Worm (Caenorhabditis elegans) whole organism, L1 larva: Measurements from ENCODE around the gene F46G10.4.
A peak's percentile ranks its signal among the peaks of the same experiment; 100 is the strongest.

ENCODE experiments used
- aly-2 ChIP-seq: fragments of 150-350 bp; optimal IDR thresholded peaks from 2 replicates; lab custom pipeline; 2014; ENCODE audit warnings: missing biosample characterization, missing genetic modification characterization
- ama-1 ChIP-seq: fragments of 150-350 bp; optimal IDR thresholded peaks from 2 replicates; lab custom pipeline; 2014
- blmp-1 ChIP-seq: fragments of 150-350 bp; optimal IDR thresholded peaks from 2 replicates; lab custom pipeline; 2014; ENCODE audit warnings: missing biosample characterization, missing genetic modification characterization
- ceh-63 ChIP-seq: fragments of 200-800 bp; sonication (Bioruptor generic); optimal IDR thresholded peaks from 2 replicates; lab custom pipeline; 2018; ENCODE audit warnings: mild to moderate bottlenecking, missing genetic modification characterization, missing compliant biosample characterization
- ceh-8 ChIP-seq: fragments of 200-800 bp; sonication (Bioruptor generic); optimal IDR thresholded peaks from 2 replicates; lab custom pipeline; 2018; ENCODE audit warnings: mild to moderate bottlenecking, missing genetic modification characterization, moderate library complexity, missing compliant biosample characterization
- dpl-1 ChIP-seq, 3 experiments: fragments of 150-350 bp in 2 of 3; sonication (generic microtip) in 1 of 3; optimal IDR thresholded peaks; 2 replicates each; lab custom pipeline; 2014 to 2017; ENCODE audit warnings: missing biosample characterization in 3 of 3, missing genetic modification characterization in 3 of 3, missing genetic modification reagents in 3 of 3
- efl-3 ChIP-seq: fragments of 200-800 bp; sonication (Bioruptor generic); optimal IDR thresholded peaks from 2 replicates; lab custom pipeline; 2018; ENCODE audit warnings: mild to moderate bottlenecking, missing genetic modification characterization, missing compliant biosample characterization
- egl-27 ChIP-seq, 2 experiments: fragments of 150-350 bp in 1 of 2; sonication (generic microtip); optimal IDR thresholded peaks; 3 replicates each; lab custom pipeline; 2017 to 2018; ENCODE audit warnings: missing biosample characterization in 2 of 2, missing genetic modification characterization in 2 of 2, missing genetic modification reagents in 2 of 2
- elt-3 ChIP-seq, 6 experiments: fragments of 150-350 bp in 1 of 6; sonication (generic microtip); optimal IDR thresholded peaks; 2 replicates each; lab custom pipeline; 2017 to 2018; ENCODE audit warnings: missing biosample characterization in 6 of 6, missing genetic modification characterization in 6 of 6, inconsistent platforms in 1 of 6
- ets-5 ChIP-seq: fragments of 200-800 bp; sonication (Bioruptor generic); IDR thresholded peaks from 2 replicates; pipeline ENCODE4 v1.3.6; 2022; ENCODE audit warnings: missing genetic modification characterization, missing compliant biosample characterization
- fkh-10 ChIP-seq: sonication (generic microtip); optimal IDR thresholded peaks from 2 replicates; lab custom pipeline; 2017; ENCODE audit warnings: missing biosample characterization, missing genetic modification reagents, missing genetic modification characterization
- hlh-17 ChIP-seq: fragments of 200-800 bp; sonication (Bioruptor generic); optimal IDR thresholded peaks from 2 replicates; lab custom pipeline; 2018; ENCODE audit warnings: missing genetic modification characterization, mild to moderate bottlenecking, missing compliant biosample characterization, moderate library complexity, borderline replicate concordance
- irx-1 ChIP-seq: sonication (generic microtip); optimal IDR thresholded peaks from 2 replicates; lab custom pipeline; 2016; ENCODE audit warnings: missing genetic modification characterization, missing compliant biosample characterization
- isw-1 ChIP-seq: fragments of 200-800 bp; sonication (Bioruptor generic); IDR thresholded peaks from 2 replicates; pipeline ENCODE4 v1.3.6; 2022; ENCODE audit warnings: missing genetic modification characterization, missing compliant biosample characterization
- lin-14 ChIP-seq: fragments of 200-800 bp; sonication (Bioruptor generic); optimal IDR thresholded peaks from 2 replicates; lab custom pipeline; 2018; ENCODE audit warnings: mild to moderate bottlenecking, missing genetic modification characterization, moderate library complexity, missing compliant biosample characterization
- lin-15B ChIP-seq: fragments of 150-350 bp; sonication (generic microtip); optimal IDR thresholded peaks from 3 replicates; lab custom pipeline; 2014; ENCODE audit warnings: missing biosample characterization, missing genetic modification characterization
- lin-35 ChIP-seq, 2 experiments: fragments of 150-350 bp; optimal IDR thresholded peaks; 2 replicates each; lab custom pipeline; 2014; ENCODE audit warnings: missing biosample characterization in 2 of 2, missing genetic modification characterization in 2 of 2, missing genetic modification reagents in 2 of 2
- lin-39 ChIP-seq: fragments of 150-350 bp; optimal IDR thresholded peaks from 2 replicates; lab custom pipeline; 2014; ENCODE audit warnings: missing biosample characterization, missing genetic modification reagents, missing genetic modification characterization
- lir-3 ChIP-seq: sonication (generic microtip); optimal IDR thresholded peaks from 2 replicates; lab custom pipeline; 2016; ENCODE audit warnings: mild to moderate bottlenecking, missing genetic modification characterization, moderate library complexity, missing compliant biosample characterization; ENCODE audit not compliant: poor library complexity
- mdl-1 ChIP-seq, 2 experiments: fragments of 150-350 bp; optimal IDR thresholded peaks; 2 replicates each; lab custom pipeline; 2014 to 2017; ENCODE audit warnings: missing biosample characterization in 2 of 2, missing genetic modification characterization in 2 of 2, inconsistent platforms in 1 of 2
- mef-2 ChIP-seq: fragments of 150-350 bp; optimal IDR thresholded peaks from 2 replicates; lab custom pipeline; 2014; ENCODE audit warnings: missing biosample characterization, missing genetic modification characterization
- nhr-19 ChIP-seq: fragments of 200-800 bp; sonication (Bioruptor generic); conservative IDR thresholded peaks from 2 replicates; pipeline ENCODE4 v1.3.6; 2022; ENCODE audit warnings: missing genetic modification characterization, missing compliant biosample characterization
- nhr-20 ChIP-seq: sonication (generic microtip); optimal IDR thresholded peaks from 2 replicates; lab custom pipeline; 2016; ENCODE audit warnings: mild to moderate bottlenecking, missing genetic modification characterization, missing compliant biosample characterization
- nhr-237 ChIP-seq: fragments of 150-350 bp; optimal IDR thresholded peaks from 2 replicates; lab custom pipeline; 2014; ENCODE audit warnings: missing biosample characterization, missing genetic modification characterization
- nhr-28 ChIP-seq: fragments of 150-350 bp; optimal IDR thresholded peaks from 2 replicates; lab custom pipeline; 2014; ENCODE audit warnings: missing biosample characterization, missing genetic modification characterization
- nhr-71 ChIP-seq: sonication (generic microtip); optimal IDR thresholded peaks from 2 replicates; lab custom pipeline; 2016; ENCODE audit warnings: mild to moderate bottlenecking, missing genetic modification characterization, moderate library complexity, missing compliant biosample characterization
- nhr-76 ChIP-seq: sonication (generic microtip); optimal IDR thresholded peaks from 2 replicates; lab custom pipeline; 2017; ENCODE audit warnings: missing biosample characterization, missing genetic modification characterization
- nhr-77 ChIP-seq: fragments of 150-350 bp; optimal IDR thresholded peaks from 2 replicates; lab custom pipeline; 2014; ENCODE audit warnings: missing biosample characterization, missing genetic modification characterization
- nhr-85 ChIP-seq: sonication (generic microtip); peaks from one replicate; lab custom pipeline; 2016; ENCODE audit warnings: missing genetic modification characterization, inconsistent platforms, missing compliant biosample characterization
- nhr-90 ChIP-seq: sonication (generic microtip); optimal IDR thresholded peaks from 2 replicates; lab custom pipeline; 2016; ENCODE audit warnings: mild to moderate bottlenecking, missing genetic modification characterization, missing compliant biosample characterization; ENCODE audit not compliant: poor library complexity
- pag-3 ChIP-seq: sonication (generic microtip); optimal IDR thresholded peaks from 2 replicates; lab custom pipeline; 2017; ENCODE audit warnings: missing genetic modification characterization, mild to moderate bottlenecking, missing compliant biosample characterization, antibody characterized with exemption, borderline replicate concordance; ENCODE audit not compliant: insufficient read depth
- pax-3 ChIP-seq: fragments of 200-800 bp; sonication (Bioruptor generic); optimal IDR thresholded peaks from 2 replicates; lab custom pipeline; 2018; ENCODE audit warnings: mild to moderate bottlenecking, missing genetic modification characterization, moderate library complexity, missing compliant biosample characterization
- pqm-1 ChIP-seq: sonication (generic microtip); optimal IDR thresholded peaks from 3 replicates; lab custom pipeline; 2017; ENCODE audit warnings: missing biosample characterization, missing genetic modification characterization
- skn-1 ChIP-seq: fragments of 150-350 bp; optimal IDR thresholded peaks from 2 replicates; lab custom pipeline; 2014; ENCODE audit warnings: missing biosample characterization, missing genetic modification characterization
- snpc-4 ChIP-seq: fragments of 150-350 bp; optimal IDR thresholded peaks from 2 replicates; lab custom pipeline; 2014; ENCODE audit warnings: missing biosample characterization, missing genetic modification characterization
- snu-23 ChIP-seq: sonication (generic microtip); optimal IDR thresholded peaks from 2 replicates; lab custom pipeline; 2016; ENCODE audit warnings: missing genetic modification characterization, missing compliant biosample characterization
- swsn-7 ChIP-seq: sonication (generic microtip); optimal IDR thresholded peaks from 2 replicates; lab custom pipeline; 2016; ENCODE audit warnings: missing genetic modification characterization, missing compliant biosample characterization
- tbx-2 ChIP-seq: sonication (generic microtip); optimal IDR thresholded peaks from 2 replicates; lab custom pipeline; 2016; ENCODE audit warnings: missing genetic modification characterization, missing compliant biosample characterization
- tlp-1 ChIP-seq: fragments of 150-350 bp; optimal IDR thresholded peaks from 2 replicates; lab custom pipeline; 2014; ENCODE audit warnings: missing biosample characterization, missing genetic modification characterization
- unc-130 ChIP-seq: fragments of 150-350 bp; optimal IDR thresholded peaks from 2 replicates; lab custom pipeline; 2017; ENCODE audit warnings: missing biosample characterization, missing genetic modification characterization, inconsistent platforms
- unc-62 ChIP-seq: fragments of 150-350 bp; optimal IDR thresholded peaks from 2 replicates; lab custom pipeline; 2014; ENCODE audit warnings: missing biosample characterization, missing genetic modification reagents, missing genetic modification characterization
- unc-86 ChIP-seq: sonication (generic microtip); optimal IDR thresholded peaks from 2 replicates; lab custom pipeline; 2016; ENCODE audit warnings: missing genetic modification characterization, missing compliant biosample characterization
- zag-1 ChIP-seq: fragments of 150-350 bp; optimal IDR thresholded peaks from 2 replicates; lab custom pipeline; 2014; ENCODE audit warnings: missing biosample characterization, missing genetic modification characterization
- zip-4 ChIP-seq: fragments of 200-800 bp; sonication (Bioruptor generic); optimal IDR thresholded peaks from 2 replicates; lab custom pipeline; 2018; ENCODE audit warnings: mild to moderate bottlenecking, missing genetic modification characterization, moderate library complexity, missing compliant biosample characterization
- ztf-4 ChIP-seq: fragments of 150-350 bp; optimal IDR thresholded peaks from 2 replicates; lab custom pipeline; 2014; ENCODE audit warnings: missing biosample characterization, missing genetic modification characterization

Gene F46G10.4

ce11 chrX:13350804-13351747 lies 17.2 kb downstream of the F46G10.4 start, which contains the start of gene mxl-3 (continued):
- TF ChIP-seq ama-1 (lab: Kevin White, UChicago) (peak; percentile 56), tbx-2 (tag; lab: Kevin White, UChicago) (peak; percentile 66), irx-1 (tag; lab: Kevin White, UChicago) (no peak), mdl-1 (tag; optimal IDR thresholded peaks at IDR 0.05; lab: Kevin White, UChicago) (peak in 1 of 2 experiments; percentile 44), aly-2 (no peak), pag-3 (tag; lab: Kevin White, UChicago) (no peak), dpl-1 (GFP tag; optimal IDR thresholded peaks at IDR 0.05; lab: Kevin White, UChicago) (no peak), ztf-4 (tag; lab: Kevin White, UChicago) (peak; percentile 9), pqm-1 (tag; lab: Kevin White, UChicago) (no peak), nhr-237 (tag; lab: Kevin White, UChicago) (no peak), elt-3 (tag; optimal IDR thresholded peaks at IDR 0.05; lab: Kevin White, UChicago) (no peak), hlh-17 (GFP tag; lab: Kevin White, UChicago) (no peak), mef-2 (tag; lab: Kevin White, UChicago) (no peak), nhr-77 (tag; lab: Kevin White, UChicago) (no peak), fkh-10 (no peak), egl-27 (tag; optimal IDR thresholded peaks at IDR 0.05; lab: Kevin White, UChicago) (peak in 1 of 2 experiments; percentile 29), unc-130 (no peak), snpc-4 (tag; lab: Kevin White, UChicago) (no peak), pax-3 (no peak), skn-1 (tag; lab: Kevin White, UChicago) (peak; percentile 36), snu-23 (GFP tag; lab: Kevin White, UChicago) (peak; percentile 74), lin-39 (tag; lab: Kevin White, UChicago) (no peak), nhr-19 (GFP tag; lab: Robert Waterston, UW) (peak; percentile 88), efl-3 (GFP tag; lab: Kevin White, UChicago) (no peak), tlp-1 (tag; lab: Kevin White, UChicago) (no peak), zip-4 (GFP tag; lab: Kevin White, UChicago) (no peak), isw-1 (no peak), zag-1 (tag; lab: Kevin White, UChicago) (no peak), ets-5 (GFP tag; lab: Robert Waterston, UW) (no peak), nhr-76 (no peak), unc-62 (GFP tag; lab: Kevin White, UChicago) (no peak), lin-15B (tag; lab: Kevin White, UChicago) (no peak), unc-86 (tag; lab: Kevin White, UChicago) (no peak), ceh-63 (GFP tag; lab: Kevin White, UChicago) (no peak), ceh-8 (GFP tag; lab: Kevin White, UChicago) (no peak), lir-3 (tag; lab: Kevin White, UChicago) (no peak), nhr-90 (tag; lab: Kevin White, UChicago) (peak; percentile 57), swsn-7 (tag; lab: Kevin White, UChicago) (no peak)

ce11 chrX:13352164-13352563 lies 18.3 kb downstream of the F46G10.4 start:
- peak; percentile 16 for TF ChIP-seq nhr-90 (tag; lab: Kevin White, UChicago)
- TF ChIP-seq pax-3 = no peak
- TF ChIP-seq mdl-1 (tag; optimal IDR thresholded peaks at IDR 0.05; lab: Kevin White, UChicago) = peak in 1 of 2 experiments; percentile 24
- no peak for TF ChIP-seq nhr-28 (tag; lab: Kevin White, UChicago)
- TF ChIP-seq snu-23 (GFP tag; lab: Kevin White, UChicago) = peak; percentile 27
- peak; percentile 23 for TF ChIP-seq tbx-2 (tag; lab: Kevin White, UChicago)
- peak in 1 of 2 experiments; percentile 45 for TF ChIP-seq lin-35 (GFP tag; optimal IDR thresholded peaks at IDR 0.05; lab: Kevin White, UChicago)
- TF ChIP-seq zip-4 (GFP tag; lab: Kevin White, UChicago) = no peak
- TF ChIP-seq nhr-19 (GFP tag; lab: Robert Waterston, UW) = peak; percentile 82
- TF ChIP-seq nhr-71 = peak; percentile 41
- TF ChIP-seq unc-62 (GFP tag; lab: Kevin White, UChicago) = no peak
- TF ChIP-seq nhr-85 (tag; lab: Kevin White, UChicago) = peak; percentile 71
- peak in 1 of 6 experiments; percentile 52 for TF ChIP-seq elt-3 (tag; optimal IDR thresholded peaks at IDR 0.05; lab: Kevin White, UChicago)
- TF ChIP-seq unc-86 (tag; lab: Kevin White, UChicago) = no peak
- peak; percentile 70 for TF ChIP-seq nhr-20 (tag; lab: Kevin White, UChicago)
- peak; percentile 0 for TF ChIP-seq blmp-1
- peak; percentile 24 for TF ChIP-seq lin-14 (GFP tag; lab: Kevin White, UChicago)
- no peak for TF ChIP-seq fkh-10
